Fruit fly (Drosophila melanogaster): ENCODE data around the gene CG11089.

CG11089 gene

dm6 chr3R:24862574-24863089, 14.2 kb upstream of the CG11089 start, which contains the start of gene CG7016:
Gene CG7016, plus strand, starts transcription at chr3R:24862931.
- TF ChIP-seq CG17801 (GFP tag; optimal IDR thresholded peaks at IDR 0.05; ENCODE audit: partially characterized antibody), result no peak

- no peak for TF ChIP-seq CG17801 (GFP tag; optimal IDR thresholded peaks at IDR 0.05; ENCODE audit: partially characterized antibody)
Measured at dm6 chr3R:24863894-24864293, 13.0 kb upstream of the CG11089 start.

dm6 chr3R:24864719-24865400, 12.0 kb upstream of the CG11089 start, which contains the start of the genes Srg1 and Elal:
Gene Srg1, minus strand, starts transcription at chr3R:24864732.
Gene Elal, plus strand, starts transcription at chr3R:24865350.
- no peak for TF ChIP-seq CG17801 (GFP tag; optimal IDR thresholded peaks at IDR 0.05; ENCODE audit: partially characterized antibody)

- no peak for TF ChIP-seq CG17801 (GFP tag; optimal IDR thresholded peaks at IDR 0.05; ENCODE audit: partially characterized antibody)
Measured at dm6 chr3R:24866976-24867375, 9.9 kb upstream of the CG11089 start.

- no peak for TF ChIP-seq CG17801 (GFP tag; optimal IDR thresholded peaks at IDR 0.05; ENCODE audit: partially characterized antibody)
Measured at dm6 chr3R:24867956-24868355, 8.9 kb upstream of the CG11089 start.

dm6 chr3R:24870389-24871048, 6.3 kb upstream of the CG11089 start, which contains the start of gene CycB3:
Gene CycB3, minus strand, starts transcription at chr3R:24870816.
- TF ChIP-seq CG17801 (GFP tag; optimal IDR thresholded peaks at IDR 0.05; ENCODE audit: partially characterized antibody), result peak; percentile 14

- peak; percentile 70 for TF ChIP-seq CG17801 (GFP tag; optimal IDR thresholded peaks at IDR 0.05; ENCODE audit: partially characterized antibody)
Measured at dm6 chr3R:24875939-24876842, 654 bp upstream of the CG11089 start, which contains the start of gene CG3744. Gene CG3744, minus strand, starts transcription at chr3R:24876654.

- no peak for TF ChIP-seq CG17801 (GFP tag; optimal IDR thresholded peaks at IDR 0.05; ENCODE audit: partially characterized antibody)
Measured at dm6 chr3R:24878655-24879054, 1.8 kb downstream of the CG11089 start.

dm6 chr3R:24886470-24886869, 9.6 kb downstream of the CG11089 start:
- TF ChIP-seq CG17801 (GFP tag; optimal IDR thresholded peaks at IDR 0.05; ENCODE audit: partially characterized antibody), result no peak

dm6 chr3R:24888418-24888817, 11.6 kb downstream of the CG11089 start:
- TF ChIP-seq CG17801 (GFP tag; optimal IDR thresholded peaks at IDR 0.05; ENCODE audit: partially characterized antibody), result no peak

dm6 chr3R:24889303-24889892, 12.6 kb downstream of the CG11089 start:
- no peak for TF ChIP-seq CG17801 (GFP tag; optimal IDR thresholded peaks at IDR 0.05; ENCODE audit: partially characterized antibody)

- TF ChIP-seq CG17801 (GFP tag; optimal IDR thresholded peaks at IDR 0.05; ENCODE audit: partially characterized antibody), result no peak
Measured at dm6 chr3R:24890217-24890616, 13.4 kb downstream of the CG11089 start.

dm6 chr3R:24890919-24891318, 14.1 kb downstream of the CG11089 start:
- no peak for TF ChIP-seq CG17801 (GFP tag; optimal IDR thresholded peaks at IDR 0.05; ENCODE audit: partially characterized antibody)

- no peak for TF ChIP-seq CG17801 (GFP tag; optimal IDR thresholded peaks at IDR 0.05; ENCODE audit: partially characterized antibody)
Measured at dm6 chr3R:24893320-24893955, 16.6 kb downstream of the CG11089 start.
